Fruit fly (Drosophila melanogaster): ENCODE results near the gene CG7381.

DNA sequence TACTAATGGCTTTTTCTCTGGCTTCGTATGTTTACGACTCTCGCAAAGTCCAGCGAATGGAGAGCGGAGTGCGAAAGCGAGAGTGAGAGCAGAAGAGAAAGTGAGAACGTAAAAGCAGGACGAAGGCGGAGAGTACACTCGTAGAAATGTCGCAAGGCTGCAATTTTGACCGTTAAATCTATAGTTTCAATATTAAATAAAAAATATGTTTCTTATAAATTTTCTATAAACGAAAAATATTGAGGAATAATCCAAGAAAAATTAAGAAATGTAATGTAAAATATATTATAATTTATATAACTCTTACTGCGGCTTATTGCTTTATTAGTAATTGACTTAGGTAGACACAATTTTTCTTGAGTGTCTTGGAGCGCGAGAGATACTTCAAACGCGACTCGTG is 2.8 kb downstream of the CG7381 start:
- TF ChIP-seq EcR (GFP tag; optimal IDR thresholded peaks at IDR 0.05): no peak
- TF ChIP-seq fd96Ca (GFP tag; IDR thresholded peaks at IDR 0.05): no peak
